Worm (Caenorhabditis elegans) whole organism, L1 larva: ENCODE measurements around the gene C24D10.2.
A peak's percentile ranks its signal among the peaks of the same experiment; 100 is the strongest.

Experiments
- C04F5.9 ChIP-seq: sonication (generic microtip); optimal IDR thresholded peaks from 2 replicates; lab custom pipeline; 2016; ENCODE audit warnings: missing genetic modification characterization, missing compliant biosample characterization
- C16A3.4 ChIP-seq: fragments of 150-350 bp; optimal IDR thresholded peaks from 2 replicates; lab custom pipeline; 2014; ENCODE audit warnings: missing biosample characterization, missing genetic modification characterization
- Y116A8C.19 ChIP-seq: sonication (generic microtip); optimal IDR thresholded peaks from 2 replicates; lab custom pipeline; 2016; ENCODE audit warnings: missing compliant biosample characterization, missing genetic modification characterization, borderline replicate concordance
- ama-1 ChIP-seq: fragments of 150-350 bp; optimal IDR thresholded peaks from 2 replicates; lab custom pipeline; 2014
- ceh-63 ChIP-seq: fragments of 200-800 bp; sonication (Bioruptor generic); optimal IDR thresholded peaks from 2 replicates; lab custom pipeline; 2018; ENCODE audit warnings: mild to moderate bottlenecking, missing genetic modification characterization, missing compliant biosample characterization
- ceh-8 ChIP-seq: fragments of 200-800 bp; sonication (Bioruptor generic); optimal IDR thresholded peaks from 2 replicates; lab custom pipeline; 2018; ENCODE audit warnings: mild to moderate bottlenecking, missing genetic modification characterization, moderate library complexity, missing compliant biosample characterization
- ceh-82 ChIP-seq, 3 experiments: fragments of 150-350 bp in 1 of 3; sonication (generic microtip) in 2 of 3; optimal IDR thresholded peaks; 2 replicates each; lab custom pipeline; 2014 to 2017; ENCODE audit warnings: missing biosample characterization in 3 of 3, missing genetic modification characterization in 3 of 3
- ceh-88 ChIP-seq: fragments of 200-800 bp; sonication (Bioruptor generic); IDR thresholded peaks from 2 replicates; pipeline ENCODE4 v1.3.6; 2022; ENCODE audit warnings: missing genetic modification characterization, missing compliant biosample characterization
- ceh-90 ChIP-seq: sonication (generic microtip); optimal IDR thresholded peaks from 2 replicates; lab custom pipeline; 2016; ENCODE audit warnings: missing genetic modification characterization, missing compliant biosample characterization
- ces-1 ChIP-seq: fragments of 150-350 bp; optimal IDR thresholded peaks from 2 replicates; lab custom pipeline; 2014; ENCODE audit warnings: missing biosample characterization, missing genetic modification reagents, missing genetic modification characterization
- dpl-1 ChIP-seq, 3 experiments: fragments of 150-350 bp in 2 of 3; sonication (generic microtip) in 1 of 3; optimal IDR thresholded peaks; 2 replicates each; lab custom pipeline; 2014 to 2017; ENCODE audit warnings: missing biosample characterization in 3 of 3, missing genetic modification characterization in 3 of 3, missing genetic modification reagents in 3 of 3
- dsc-1 ChIP-seq: sonication (generic microtip); optimal IDR thresholded peaks from 2 replicates; lab custom pipeline; 2016; ENCODE audit warnings: mild to moderate bottlenecking, missing genetic modification characterization, missing compliant biosample characterization
- efl-1 ChIP-seq, 4 experiments: fragments of 150-350 bp; optimal IDR thresholded peaks in 3 of 4; peaks in 1 of 4; 1 replicate in 1 of 4; 2 replicates in 3 of 4; lab custom pipeline; 2014; ENCODE audit warnings: missing biosample characterization in 2 of 4, missing genetic modification characterization in 2 of 4, missing genetic modification reagents in 2 of 4
- efl-3 ChIP-seq: fragments of 200-800 bp; sonication (Bioruptor generic); optimal IDR thresholded peaks from 2 replicates; lab custom pipeline; 2018; ENCODE audit warnings: mild to moderate bottlenecking, missing genetic modification characterization, missing compliant biosample characterization
- egl-27 ChIP-seq, 2 experiments: fragments of 150-350 bp in 1 of 2; sonication (generic microtip); optimal IDR thresholded peaks; 3 replicates each; lab custom pipeline; 2017 to 2018; ENCODE audit warnings: missing biosample characterization in 2 of 2, missing genetic modification characterization in 2 of 2, missing genetic modification reagents in 2 of 2
- ets-5 ChIP-seq: fragments of 200-800 bp; sonication (Bioruptor generic); IDR thresholded peaks from 2 replicates; pipeline ENCODE4 v1.3.6; 2022; ENCODE audit warnings: missing genetic modification characterization, missing compliant biosample characterization
- fkh-10 ChIP-seq: sonication (generic microtip); optimal IDR thresholded peaks from 2 replicates; lab custom pipeline; 2017; ENCODE audit warnings: missing biosample characterization, missing genetic modification reagents, missing genetic modification characterization
- fkh-8 ChIP-seq: sonication (generic microtip); optimal IDR thresholded peaks from 2 replicates; lab custom pipeline; 2016; ENCODE audit warnings: mild to moderate bottlenecking, missing genetic modification characterization, missing compliant biosample characterization
- hlh-17 ChIP-seq: fragments of 200-800 bp; sonication (Bioruptor generic); optimal IDR thresholded peaks from 2 replicates; lab custom pipeline; 2018; ENCODE audit warnings: missing genetic modification characterization, mild to moderate bottlenecking, missing compliant biosample characterization, moderate library complexity, borderline replicate concordance
- hpl-2 ChIP-seq: fragments of 150-350 bp; optimal IDR thresholded peaks from 2 replicates; lab custom pipeline; 2014; ENCODE audit warnings: missing biosample characterization, missing genetic modification reagents, missing genetic modification characterization
- irx-1 ChIP-seq: sonication (generic microtip); optimal IDR thresholded peaks from 2 replicates; lab custom pipeline; 2016; ENCODE audit warnings: missing genetic modification characterization, missing compliant biosample characterization
- isw-1 ChIP-seq: fragments of 200-800 bp; sonication (Bioruptor generic); IDR thresholded peaks from 2 replicates; pipeline ENCODE4 v1.3.6; 2022; ENCODE audit warnings: missing genetic modification characterization, missing compliant biosample characterization
- jun-1 ChIP-seq: fragments of 150-350 bp; optimal IDR thresholded peaks from 2 replicates; lab custom pipeline; 2014; ENCODE audit warnings: missing biosample characterization, missing genetic modification reagents, missing genetic modification characterization
- lin-13 ChIP-seq: fragments of 150-350 bp; optimal IDR thresholded peaks from 2 replicates; lab custom pipeline; 2014; ENCODE audit warnings: missing biosample characterization, missing genetic modification reagents, missing genetic modification characterization
- lin-35 ChIP-seq, 2 experiments: fragments of 150-350 bp; optimal IDR thresholded peaks; 2 replicates each; lab custom pipeline; 2014; ENCODE audit warnings: missing biosample characterization in 2 of 2, missing genetic modification characterization in 2 of 2, missing genetic modification reagents in 2 of 2
- lin-39 ChIP-seq: fragments of 150-350 bp; optimal IDR thresholded peaks from 2 replicates; lab custom pipeline; 2014; ENCODE audit warnings: missing biosample characterization, missing genetic modification reagents, missing genetic modification characterization
- lsy-2 ChIP-seq, 2 experiments: fragments of 150-350 bp; optimal IDR thresholded peaks; 2 replicates each; lab custom pipeline; 2014; ENCODE audit warnings: missing biosample characterization in 2 of 2, missing genetic modification characterization in 2 of 2
- mef-2 ChIP-seq: fragments of 150-350 bp; optimal IDR thresholded peaks from 2 replicates; lab custom pipeline; 2014; ENCODE audit warnings: missing biosample characterization, missing genetic modification characterization
- nhr-11 ChIP-seq: fragments of 150-350 bp; optimal IDR thresholded peaks from 2 replicates; lab custom pipeline; 2014; ENCODE audit warnings: missing biosample characterization, missing genetic modification characterization
- nhr-12 ChIP-seq: sonication (generic microtip); optimal IDR thresholded peaks from 2 replicates; lab custom pipeline; 2017; ENCODE audit warnings: missing biosample characterization, missing genetic modification characterization
- nhr-19 ChIP-seq: fragments of 200-800 bp; sonication (Bioruptor generic); conservative IDR thresholded peaks from 2 replicates; pipeline ENCODE4 v1.3.6; 2022; ENCODE audit warnings: missing genetic modification characterization, missing compliant biosample characterization
- nhr-237 ChIP-seq: fragments of 150-350 bp; optimal IDR thresholded peaks from 2 replicates; lab custom pipeline; 2014; ENCODE audit warnings: missing biosample characterization, missing genetic modification characterization
- nhr-28 ChIP-seq: fragments of 150-350 bp; optimal IDR thresholded peaks from 2 replicates; lab custom pipeline; 2014; ENCODE audit warnings: missing biosample characterization, missing genetic modification characterization
- nhr-71 ChIP-seq: sonication (generic microtip); optimal IDR thresholded peaks from 2 replicates; lab custom pipeline; 2016; ENCODE audit warnings: mild to moderate bottlenecking, missing genetic modification characterization, moderate library complexity, missing compliant biosample characterization
- nhr-76 ChIP-seq: sonication (generic microtip); optimal IDR thresholded peaks from 2 replicates; lab custom pipeline; 2017; ENCODE audit warnings: missing biosample characterization, missing genetic modification characterization
- nhr-77 ChIP-seq: fragments of 150-350 bp; optimal IDR thresholded peaks from 2 replicates; lab custom pipeline; 2014; ENCODE audit warnings: missing biosample characterization, missing genetic modification characterization
- nhr-84 ChIP-seq: sonication (generic microtip); optimal IDR thresholded peaks from 2 replicates; lab custom pipeline; 2017; ENCODE audit warnings: missing biosample characterization, missing genetic modification characterization
- nhr-85 ChIP-seq: sonication (generic microtip); peaks from one replicate; lab custom pipeline; 2016; ENCODE audit warnings: missing genetic modification characterization, inconsistent platforms, missing compliant biosample characterization
- nhr-90 ChIP-seq: sonication (generic microtip); optimal IDR thresholded peaks from 2 replicates; lab custom pipeline; 2016; ENCODE audit warnings: mild to moderate bottlenecking, missing genetic modification characterization, missing compliant biosample characterization; ENCODE audit not compliant: poor library complexity
- pag-3 ChIP-seq: sonication (generic microtip); optimal IDR thresholded peaks from 2 replicates; lab custom pipeline; 2017; ENCODE audit warnings: missing genetic modification characterization, mild to moderate bottlenecking, missing compliant biosample characterization, antibody characterized with exemption, borderline replicate concordance; ENCODE audit not compliant: insufficient read depth
- pax-3 ChIP-seq: fragments of 200-800 bp; sonication (Bioruptor generic); optimal IDR thresholded peaks from 2 replicates; lab custom pipeline; 2018; ENCODE audit warnings: mild to moderate bottlenecking, missing genetic modification characterization, moderate library complexity, missing compliant biosample characterization
- skn-1 ChIP-seq: fragments of 150-350 bp; optimal IDR thresholded peaks from 2 replicates; lab custom pipeline; 2014; ENCODE audit warnings: missing biosample characterization, missing genetic modification characterization
- snpc-4 ChIP-seq: fragments of 150-350 bp; optimal IDR thresholded peaks from 2 replicates; lab custom pipeline; 2014; ENCODE audit warnings: missing biosample characterization, missing genetic modification characterization
- sup-37 ChIP-seq: fragments of 200-800 bp; sonication (Bioruptor generic); optimal IDR thresholded peaks from 2 replicates; lab custom pipeline; 2018; ENCODE audit warnings: mild to moderate bottlenecking, missing genetic modification characterization, missing compliant biosample characterization
- swsn-7 ChIP-seq: sonication (generic microtip); optimal IDR thresholded peaks from 2 replicates; lab custom pipeline; 2016; ENCODE audit warnings: missing genetic modification characterization, missing compliant biosample characterization
- tbx-2 ChIP-seq: sonication (generic microtip); optimal IDR thresholded peaks from 2 replicates; lab custom pipeline; 2016; ENCODE audit warnings: missing genetic modification characterization, missing compliant biosample characterization
- unc-130 ChIP-seq: fragments of 150-350 bp; optimal IDR thresholded peaks from 2 replicates; lab custom pipeline; 2017; ENCODE audit warnings: missing biosample characterization, missing genetic modification characterization, inconsistent platforms
- unc-30 ChIP-seq: sonication (generic microtip); optimal IDR thresholded peaks from 2 replicates; lab custom pipeline; 2017; ENCODE audit warnings: missing biosample characterization, missing genetic modification characterization
- unc-62 ChIP-seq: fragments of 150-350 bp; optimal IDR thresholded peaks from 2 replicates; lab custom pipeline; 2014; ENCODE audit warnings: missing biosample characterization, missing genetic modification reagents, missing genetic modification characterization
- unc-98 ChIP-seq: fragments of 200-800 bp; sonication (Bioruptor generic); IDR thresholded peaks from 2 replicates; pipeline ENCODE4 v1.3.6; 2022; ENCODE audit warnings: missing genetic modification characterization, missing compliant biosample characterization
- xbp-1 ChIP-seq: sonication (generic microtip); optimal IDR thresholded peaks from 2 replicates; lab custom pipeline; 2016; ENCODE audit warnings: missing genetic modification characterization, missing compliant biosample characterization
- zag-1 ChIP-seq: fragments of 150-350 bp; optimal IDR thresholded peaks from 2 replicates; lab custom pipeline; 2014; ENCODE audit warnings: missing biosample characterization, missing genetic modification characterization
- ztf-11 ChIP-seq, 2 experiments: sonication (generic microtip); optimal IDR thresholded peaks; 2 replicates each; lab custom pipeline; 2016 to 2017; ENCODE audit warnings: missing genetic modification characterization in 2 of 2, missing biosample characterization in 1 of 2, missing compliant biosample characterization in 1 of 2

The C24D10.2 gene

DNA sequence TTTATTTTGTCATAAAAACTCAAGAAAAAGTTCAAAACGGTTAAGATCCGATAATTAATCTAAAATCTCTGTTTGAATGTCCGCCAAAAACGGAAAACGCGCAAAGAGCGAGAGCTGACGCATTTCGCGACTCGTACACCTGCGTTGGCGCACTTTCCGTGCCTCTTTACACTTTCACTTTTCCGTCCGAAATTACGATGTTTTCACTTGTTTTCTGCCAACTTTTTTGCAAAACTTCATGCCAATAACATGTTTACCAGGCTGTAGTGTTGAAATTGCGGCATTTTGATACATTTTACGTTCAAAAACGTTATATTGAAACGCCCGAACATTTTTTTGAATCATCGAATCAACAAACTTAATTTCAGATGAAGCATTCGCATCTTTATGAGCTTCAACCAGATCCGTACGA lies 20.6 kb downstream of the C24D10.2 start, which contains the start of gene W03F8.4 (continued):
- TF ChIP-seq snpc-4 (tag; lab: Kevin White, UChicago) (peak; percentile 90), swsn-7 (tag; lab: Kevin White, UChicago) (peak; percentile 96), ceh-88 (GFP tag; lab: Robert Waterston, UW) (peak; percentile 93), zag-1 (no peak), tbx-2 (tag; lab: Kevin White, UChicago) (peak; percentile 97), nhr-85 (tag; lab: Kevin White, UChicago) (peak; percentile 99), egl-27 (tag; optimal IDR thresholded peaks at IDR 0.05; lab: Kevin White, UChicago) (peak in 1 of 2 experiments; percentile 43), ztf-11 (tag; optimal IDR thresholded peaks at IDR 0.05; lab: Kevin White, UChicago) (peak; percentile 52 to 77), lin-39 (tag; lab: Kevin White, UChicago) (peak; percentile 96), nhr-76 (tag; lab: Kevin White, UChicago) (no peak), ceh-90 (tag; lab: Kevin White, UChicago) (peak; percentile 55), nhr-11 (tag; lab: Kevin White, UChicago) (peak; percentile 89), nhr-90 (tag; lab: Kevin White, UChicago) (peak; percentile 98), C16A3.4 (tag; lab: Kevin White, UChicago) (peak; percentile 96), ces-1 (GFP tag; lab: Kevin White, UChicago) (no peak), nhr-84 (tag; lab: Kevin White, UChicago) (peak; percentile 10), nhr-19 (GFP tag; lab: Robert Waterston, UW) (peak; percentile 96), ets-5 (no peak), skn-1 (tag; lab: Kevin White, UChicago) (peak; percentile 85), pax-3 (tag; lab: Kevin White, UChicago) (peak; percentile 84), ceh-8 (GFP tag; lab: Kevin White, UChicago) (peak; percentile 95), ceh-63 (GFP tag; lab: Kevin White, UChicago) (no peak), fkh-8 (tag; lab: Kevin White, UChicago) (peak; percentile 83), C04F5.9 (tag; lab: Kevin White, UChicago) (peak; percentile 85), hpl-2 (GFP tag; lab: Kevin White, UChicago) (peak; percentile 54), lin-13 (peak; percentile 90), nhr-12 (tag; lab: Kevin White, UChicago) (no peak), nhr-237 (peak; percentile 51), lsy-2 (tag; optimal IDR thresholded peaks at IDR 0.05; lab: Kevin White, UChicago) (peak; percentile 95 to 96), nhr-71 (tag; lab: Kevin White, UChicago) (peak; percentile 98), unc-130 (tag; lab: Kevin White, UChicago) (peak; percentile 96), lin-35 (GFP tag; optimal IDR thresholded peaks at IDR 0.05; lab: Kevin White, UChicago) (peak; percentile 99), ceh-82 (tag; optimal IDR thresholded peaks at IDR 0.05; lab: Kevin White, UChicago) (peak; percentile 92 to 96 (median 95)), fkh-10 (GFP tag; lab: Kevin White, UChicago) (peak; percentile 67), unc-30 (tag; lab: Kevin White, UChicago) (no peak), Y116A8C.19 (tag; lab: Kevin White, UChicago) (peak; percentile 37), mef-2 (tag; lab: Kevin White, UChicago) (peak; percentile 67), ama-1 (no peak), dpl-1 (GFP tag; optimal IDR thresholded peaks at IDR 0.05; lab: Kevin White, UChicago) (peak; percentile 99), unc-62 (GFP tag; lab: Kevin White, UChicago) (peak; percentile 58), efl-3 (GFP tag; lab: Kevin White, UChicago) (peak; percentile 78), hlh-17 (no peak), unc-98 (peak; percentile 17; the same call in 1 of the 2 replicates), efl-1 (optimal IDR thresholded peaks at IDR 0.05; lab: Kevin White, UChicago) (peak; percentile 96 to 100), efl-1 (GFP tag; optimal IDR thresholded peaks at IDR 0.05 in 1 of 2; lab: Kevin White, UChicago) (peak; percentile 99 to 100), sup-37 (peak; percentile 92), nhr-28 (tag; lab: Kevin White, UChicago) (no peak), irx-1 (tag; lab: Kevin White, UChicago) (peak; percentile 93), dsc-1 (tag; lab: Kevin White, UChicago) (peak; percentile 97), xbp-1 (peak; percentile 94), nhr-77 (peak; percentile 88), jun-1 (tag; lab: Kevin White, UChicago) (peak; percentile 92), isw-1 (GFP tag; lab: Robert Waterston, UW) (peak; percentile 93), pag-3 (tag; lab: Kevin White, UChicago) (peak; percentile 75)
